In the genomic region with DNA sequence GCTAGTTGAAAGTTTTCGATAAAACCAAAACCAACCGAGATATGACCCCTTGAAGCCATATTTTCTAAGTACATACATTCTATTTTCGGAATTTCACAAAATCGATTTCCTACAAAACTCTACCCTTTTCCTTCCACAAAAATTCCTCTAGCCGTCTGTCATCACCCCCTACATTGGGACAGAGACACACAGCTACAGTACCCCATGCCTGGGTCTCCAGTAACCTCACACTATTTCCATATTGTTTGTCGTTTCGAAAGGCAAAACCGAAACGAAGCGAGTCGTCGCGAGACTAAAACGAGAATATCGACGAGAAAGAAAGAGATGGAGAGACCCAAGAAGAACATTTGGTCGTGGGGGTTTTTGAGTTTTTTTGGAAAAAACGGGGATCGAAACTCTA, we compare ENCODE assay signal across 1 worm cellular context.
TF ChIP-seq lines count a peak whose summit lies in the region.

No protein-coding gene starts in this region.

TF ChIP-seq in whole organism, L2 larva, 48 proteins besides CTCF, POLR2A, EP300 and RAD21 (continued from another document):
- TF ChIP-seq ztf-11 (tag; optimal IDR thresholded peaks at IDR 0.05; lab: Kevin White, UChicago) (no peak), unc-62 (GFP tag; optimal IDR thresholded peaks at IDR 0.05; lab: Kevin White, UChicago) (no peak), fos-1 (tag; optimal IDR thresholded peaks at IDR 0.05; lab: Kevin White, UChicago) (no peak), nhr-10 (tag; optimal IDR thresholded peaks at IDR 0.05; lab: Kevin White, UChicago) (no peak), nhr-23 (tag; optimal IDR thresholded peaks at IDR 0.05; lab: Kevin White, UChicago) (no peak)
